Worm (Caenorhabditis elegans): Measurements from ENCODE around the gene Y43F8B.7.

The Y43F8B.7 gene

DNA sequence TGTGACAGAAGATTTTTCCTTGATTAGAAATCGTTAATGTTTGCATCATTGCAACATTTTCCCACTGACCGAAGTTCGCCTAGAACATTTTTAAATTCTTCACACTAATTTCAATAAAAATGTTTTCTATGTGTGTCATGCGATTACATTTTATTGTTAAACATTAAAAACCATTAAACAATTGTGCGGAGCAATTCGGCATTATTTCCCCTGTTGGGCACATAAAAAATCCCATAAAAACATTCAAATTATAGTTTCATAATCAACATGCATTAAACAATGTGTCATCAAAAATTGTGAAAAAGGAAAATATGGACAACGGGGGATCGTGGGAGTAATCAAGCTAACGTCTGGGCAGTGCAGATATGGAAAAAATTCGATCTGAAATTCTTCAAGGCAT, 31.1 kb upstream of the Y43F8B.7 start:
- TF ChIP-seq fos-1 (tag; optimal IDR thresholded peaks at IDR 0.05) = peak; percentile 18

DNA sequence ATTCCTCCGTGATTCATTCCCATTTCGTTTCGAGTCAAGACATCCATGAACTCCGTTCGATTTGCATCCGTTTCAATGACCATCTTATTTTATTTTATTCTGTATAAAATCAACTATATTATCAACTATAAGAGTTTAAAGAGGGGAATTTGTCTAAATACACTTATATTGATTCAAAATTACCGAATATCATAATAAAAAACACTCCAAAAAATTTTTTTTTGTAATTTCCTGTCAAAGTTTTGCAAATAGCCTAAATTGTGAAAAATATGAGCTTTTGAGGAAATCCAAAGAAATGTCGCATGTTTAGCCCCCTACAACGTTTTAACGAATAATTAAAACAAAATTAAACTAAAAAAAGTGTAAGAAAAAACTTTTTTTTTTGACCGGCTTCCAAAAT, 28.5 kb upstream of the Y43F8B.7 start, which contains the start of gene Y43F8B.15:
Gene Y43F8B.15 (minus strand): TSS at position 101 of the 400 bp plus-strand sequence.
- TF ChIP-seq ceh-16 (tag; optimal IDR thresholded peaks at IDR 0.05) = no peak
- TF ChIP-seq mdl-1 (tag; optimal IDR thresholded peaks at IDR 0.05) = no peak
- TF ChIP-seq sem-4 (tag; optimal IDR thresholded peaks at IDR 0.05) = no peak
- TF ChIP-seq mbf-1 (tag; optimal IDR thresholded peaks at IDR 0.05) = no peak
- TF ChIP-seq peb-1 (tag; optimal IDR thresholded peaks at IDR 0.05) = no peak
- no peak for TF ChIP-seq unc-55 (GFP tag; optimal IDR thresholded peaks at IDR 0.05)

DNA sequence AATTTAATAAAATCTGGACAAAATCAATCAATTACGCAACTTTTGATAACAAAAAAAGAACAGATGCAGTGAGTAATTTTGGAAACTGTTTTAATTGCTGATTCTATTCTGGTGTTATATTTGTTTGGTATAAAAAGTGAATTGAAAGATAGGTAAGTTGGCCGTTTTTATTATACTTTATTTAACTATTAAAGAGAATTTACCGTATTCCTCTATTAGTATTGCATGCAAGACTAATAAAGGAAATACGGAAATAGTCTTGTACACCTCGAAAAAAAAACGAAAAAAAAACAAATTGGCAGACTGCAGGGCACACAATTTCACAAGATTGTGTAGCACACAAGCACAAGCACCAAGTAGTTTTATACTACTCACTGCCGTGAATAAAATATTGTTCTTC, 27.9 kb upstream of the Y43F8B.7 start, which contains the start of gene Y43F8B.25:
Gene Y43F8B.25 (plus strand): TSS at position 301 of the 400 bp plus-strand sequence.
- TF ChIP-seq ceh-16 (tag; optimal IDR thresholded peaks at IDR 0.05) (no peak), lin-11 (tag; optimal IDR thresholded peaks at IDR 0.05) (no peak), aly-2 (tag; optimal IDR thresholded peaks at IDR 0.05) (no peak), nhr-77 (tag; optimal IDR thresholded peaks at IDR 0.05) (no peak), unc-62 (GFP tag; optimal IDR thresholded peaks at IDR 0.05) (no peak), snpc-4 (tag; optimal IDR thresholded peaks at IDR 0.05) (no peak), nhr-12 (tag; optimal IDR thresholded peaks at IDR 0.05) (no peak)

DNA sequence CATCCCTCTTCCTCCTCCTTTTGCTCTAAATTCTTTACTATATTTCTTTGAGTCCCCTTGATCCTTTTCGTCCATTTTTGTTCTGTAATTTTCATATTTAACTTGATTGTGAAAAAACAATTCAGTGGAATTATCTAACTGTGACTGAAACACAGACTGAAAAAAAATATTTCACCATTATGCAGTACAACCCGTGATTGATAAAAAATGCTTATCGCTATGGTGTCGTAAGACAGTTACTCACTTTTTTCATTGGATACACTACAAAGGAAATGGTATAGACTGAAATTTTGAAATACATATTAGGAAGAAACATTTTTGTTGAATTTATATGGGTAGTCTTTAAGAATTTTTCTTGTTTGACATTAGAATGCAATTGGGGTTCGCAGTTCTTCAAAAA, 23.0 kb upstream of the Y43F8B.7 start, which contains the start of gene Y43F8B.23:
Gene Y43F8B.23 (minus strand): TSS at position 75 of the 400 bp plus-strand sequence.
- TF ChIP-seq nhr-25 (tag; optimal IDR thresholded peaks at IDR 0.05) = no peak
- TF ChIP-seq gmeb-1 (tag; optimal IDR thresholded peaks at IDR 0.05) = peak; percentile 2
- TF ChIP-seq fos-1 (tag; optimal IDR thresholded peaks at IDR 0.05) = peak; percentile 92
- peak; percentile 14 for TF ChIP-seq crh-2 (tag; optimal IDR thresholded peaks at IDR 0.05)

DNA sequence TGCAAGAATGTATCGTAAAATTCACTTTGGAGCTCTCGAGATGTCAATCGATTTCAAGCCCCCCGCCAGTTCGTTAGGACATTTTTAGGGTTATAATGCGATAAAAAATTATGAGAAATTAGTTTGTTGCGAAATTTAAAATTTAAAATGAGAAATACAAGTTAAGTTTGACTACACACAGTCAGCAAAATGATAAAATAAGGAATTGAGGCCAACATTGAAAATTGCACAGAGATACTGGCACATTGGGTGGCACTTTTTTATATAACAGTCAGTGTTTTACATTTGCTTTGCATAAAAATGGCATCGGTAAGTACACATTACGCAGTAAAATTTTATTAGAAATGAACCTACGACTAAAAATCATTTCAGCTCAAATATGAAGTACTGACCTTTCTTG, 22.5 kb upstream of the Y43F8B.7 start, which contains the start of gene Y43F8B.12:
Gene Y43F8B.12 (plus strand): TSS at position 301 of the 400 bp plus-strand sequence.
- TF ChIP-seq alr-1 (tag; optimal IDR thresholded peaks at IDR 0.05) (no peak), elt-3 (tag; optimal IDR thresholded peaks at IDR 0.05) (no peak), nhr-21 (tag; optimal IDR thresholded peaks at IDR 0.05) (no peak), ztf-1 (GFP tag; conservative IDR thresholded peaks at IDR 0.05) (no peak), mdl-1 (tag; optimal IDR thresholded peaks at IDR 0.05) (no peak)

DNA sequence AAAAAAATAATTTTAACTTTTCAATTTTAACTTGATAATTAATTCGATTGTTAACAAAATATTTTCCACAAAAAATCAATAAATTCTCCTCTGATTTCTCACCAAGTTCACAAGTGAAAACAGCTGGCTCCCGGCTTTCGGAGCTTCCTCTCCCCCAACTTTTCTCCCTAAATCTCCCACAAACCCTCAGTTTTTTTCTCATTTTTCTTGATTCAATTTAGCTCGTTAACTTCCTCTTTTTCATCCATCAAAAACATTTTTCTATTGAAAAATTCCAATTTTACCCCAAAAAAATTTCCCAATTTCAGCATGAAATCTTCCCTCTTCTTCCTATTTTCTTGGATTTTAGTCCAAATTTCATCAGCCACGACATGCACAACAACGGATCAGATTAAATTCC, 20.2 kb upstream of the Y43F8B.7 start, which contains the start of gene Y43F8B.11:
Gene Y43F8B.11 (plus strand): TSS at position 301 of the 400 bp plus-strand sequence.
- no peak for TF ChIP-seq sem-4 (tag; optimal IDR thresholded peaks at IDR 0.05)
- TF ChIP-seq blmp-1 (tag; optimal IDR thresholded peaks at IDR 0.05; ENCODE audit: insufficient read depth) = no peak
- TF ChIP-seq gmeb-1 (tag; optimal IDR thresholded peaks at IDR 0.05) = no peak
- TF ChIP-seq ZK546.5 (tag; optimal IDR thresholded peaks at IDR 0.05) = no peak
- no peak for TF ChIP-seq nhr-23 (tag; optimal IDR thresholded peaks at IDR 0.05)
- TF ChIP-seq nhr-6 (tag; optimal IDR thresholded peaks at IDR 0.05) = no peak
- no peak for TF ChIP-seq lin-39 (tag; optimal IDR thresholded peaks at IDR 0.05)
- TF ChIP-seq dmd-4 (tag; optimal IDR thresholded peaks at IDR 0.05) = no peak
- TF ChIP-seq nhr-21 (tag; optimal IDR thresholded peaks at IDR 0.05) = no peak
- TF ChIP-seq ceh-16 (tag; optimal IDR thresholded peaks at IDR 0.05) = no peak
- TF ChIP-seq zag-1 (tag; optimal IDR thresholded peaks at IDR 0.05) = no peak

DNA sequence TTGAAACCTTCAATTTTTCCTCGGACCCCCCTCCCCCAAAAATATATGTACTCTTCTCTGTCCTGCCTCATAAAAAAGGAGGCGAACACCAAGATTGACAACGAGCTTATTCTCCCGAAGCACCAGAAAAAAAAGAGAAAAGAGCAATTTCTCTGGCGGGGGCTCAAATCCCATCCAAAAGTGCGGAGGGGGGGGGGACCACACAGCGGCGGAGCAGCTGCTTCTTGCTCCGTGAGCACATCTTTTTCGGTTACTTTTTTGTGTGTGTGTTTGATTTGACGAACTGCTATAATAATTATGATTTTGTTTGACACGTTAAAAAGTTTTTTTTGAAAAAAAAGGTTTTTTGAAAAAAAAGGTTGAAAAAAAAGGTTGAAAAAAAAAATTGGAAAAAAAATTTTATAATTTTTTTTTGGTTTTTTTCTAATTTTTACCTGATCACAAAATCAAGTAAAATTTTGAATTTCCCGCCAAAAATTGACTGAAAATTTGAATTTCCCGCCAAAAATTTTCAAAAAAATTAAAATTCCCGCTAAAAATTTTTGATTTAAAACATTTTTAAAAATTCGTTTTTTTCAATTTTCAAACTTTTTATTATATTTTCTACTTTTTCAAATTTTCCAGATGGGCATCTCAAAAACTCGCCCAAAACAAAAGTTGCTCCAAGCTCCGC, 16.6 kb upstream of the Y43F8B.7 start, which contains the start of gene Y43F8B.10:
Gene Y43F8B.10 (plus strand): TSS at position 623 of the 673 bp plus-strand sequence.
- TF ChIP-seq C34F6.9 (tag; optimal IDR thresholded peaks at IDR 0.05) (no peak), blmp-1 (tag; optimal IDR thresholded peaks at IDR 0.05; ENCODE audit: insufficient read depth) (no peak), R02D3.7 (tag; optimal IDR thresholded peaks at IDR 0.05) (no peak)

All from whole organism, L2 larva.